Worm (Caenorhabditis elegans): Measurements from ENCODE around the gene clec-184.

Gene clec-184

ce11 chrIV:12451225-12451831, 18.9 kb downstream of the clec-184 start, which contains the start of gene dpy-26:
TSS of gene dpy-26 (minus strand) at chrIV:12451335.
- TF ChIP-seq Y67H2A.10 (GFP tag; conservative IDR thresholded peaks at IDR 0.05) = no peak
- TF ChIP-seq egrh-3 (GFP tag; IDR thresholded peaks at IDR 0.05) = no peak
- TF ChIP-seq hrde-1 (tag; optimal IDR thresholded peaks at IDR 0.05; ENCODE audit: borderline replicate concordance) = no peak
- TF ChIP-seq madf-3 (GFP tag; IDR thresholded peaks at IDR 0.05) = no peak
- no peak for TF ChIP-seq T07F8.4 (tag; optimal IDR thresholded peaks at IDR 0.05)
- no peak for TF ChIP-seq nfya-2 (GFP tag; IDR thresholded peaks at IDR 0.05)
- TF ChIP-seq F23B12.7 (tag; optimal IDR thresholded peaks at IDR 0.05; ENCODE audit: insufficient read depth) = no peak
- no peak for TF ChIP-seq egl-18 (GFP tag; IDR thresholded peaks at IDR 0.05)
- TF ChIP-seq aptf-2 (GFP tag; conservative IDR thresholded peaks at IDR 0.05) = no peak
- TF ChIP-seq F55B11.4 (tag; optimal IDR thresholded peaks at IDR 0.05; ENCODE audit: borderline replicate concordance, insufficient read depth) = no peak
- no peak for TF ChIP-seq rcor-1 (GFP tag; IDR thresholded peaks at IDR 0.05)
- no peak for TF ChIP-seq aptf-3 (GFP tag; IDR thresholded peaks at IDR 0.05)
- TF ChIP-seq him-1 (tag; optimal IDR thresholded peaks at IDR 0.05) = no peak
- TF ChIP-seq F22D6.2 (tag; optimal IDR thresholded peaks at IDR 0.05) = no peak
- TF ChIP-seq ztf-28 (GFP tag; IDR thresholded peaks at IDR 0.05) = no peak
- no peak for TF ChIP-seq Y79H2A.3 (GFP tag; conservative IDR thresholded peaks at IDR 0.05)
- TF ChIP-seq Y53F4B.3 (GFP tag; IDR thresholded peaks at IDR 0.05) = no peak
- TF ChIP-seq madf-10 (tag; optimal IDR thresholded peaks at IDR 0.05) = no peak
- TF ChIP-seq nhr-90 (tag; optimal IDR thresholded peaks at IDR 0.05) = no peak
- TF ChIP-seq mes-4 (tag; optimal IDR thresholded peaks at IDR 0.05) = no peak
- TF ChIP-seq C17E4.6 (GFP tag; IDR thresholded peaks at IDR 0.05) = no peak
- no peak for TF ChIP-seq pha-4 (tag; optimal IDR thresholded peaks at IDR 0.05)
- no peak for TF ChIP-seq attf-6 (GFP tag; IDR thresholded peaks at IDR 0.05)
- no peak for TF ChIP-seq nhr-80 (tag; optimal IDR thresholded peaks at IDR 0.05)
- no peak for TF ChIP-seq mel-28 (tag; optimal IDR thresholded peaks at IDR 0.05; ENCODE audit: borderline replicate concordance)
- TF ChIP-seq ekl-4 (GFP tag; IDR thresholded peaks at IDR 0.05) = 0 out of 2 replicates have a peak, but pooled peaks have one; percentile 47
- no peak for TF ChIP-seq let-607 (tag; optimal IDR thresholded peaks at IDR 0.05)
- TF ChIP-seq ceh-91 (GFP tag; IDR thresholded peaks at IDR 0.05) = no peak
- TF ChIP-seq hmg-1.2 (GFP tag; IDR thresholded peaks at IDR 0.05) = peak; percentile 48; the same call in 1 of the 2 replicates
- TF ChIP-seq chd-7 (tag; optimal IDR thresholded peaks at IDR 0.05) = no peak
- no peak for TF ChIP-seq F37B4.10 (GFP tag; IDR thresholded peaks at IDR 0.05)
- no peak for TF ChIP-seq K11D2.4 (GFP tag; IDR thresholded peaks at IDR 0.05)
- no peak for TF ChIP-seq attf-5 (GFP tag; optimal IDR thresholded peaks at IDR 0.05)
- no peak for TF ChIP-seq lsy-27 (tag; optimal IDR thresholded peaks at IDR 0.05; ENCODE audit: borderline replicate concordance, insufficient read depth)
- no peak for TF ChIP-seq nhr-27 (tag; optimal IDR thresholded peaks at IDR 0.05)
- TF ChIP-seq hlh-26 (GFP tag; conservative IDR thresholded peaks at IDR 0.05) = no peak
- no peak for TF ChIP-seq fkh-3 (tag; optimal IDR thresholded peaks at IDR 0.05)
- no peak for TF ChIP-seq B0035.1 (tag; optimal IDR thresholded peaks at IDR 0.05)
- TF ChIP-seq efl-1 (GFP tag; optimal IDR thresholded peaks at IDR 0.05) = peak; percentile 54
- no peak for TF ChIP-seq akir-1 (GFP tag; optimal IDR thresholded peaks at IDR 0.05)
- TF ChIP-seq lag-1 (GFP tag; IDR thresholded peaks at IDR 0.05) = no peak
- no peak for TF ChIP-seq hlh-12 (tag; optimal IDR thresholded peaks at IDR 0.05)
- no peak for TF ChIP-seq Y56A3A.18 (GFP tag; IDR thresholded peaks at IDR 0.05)
- peak; percentile 49 for TF ChIP-seq madf-6 (GFP tag; IDR thresholded peaks at IDR 0.05)
- TF ChIP-seq bed-1 (GFP tag; IDR thresholded peaks at IDR 0.05) = no peak
- no peak for TF ChIP-seq nhr-179 (tag; optimal IDR thresholded peaks at IDR 0.05)
- TF ChIP-seq ztf-3 (GFP tag; optimal IDR thresholded peaks at IDR 0.05) = no peak
- no peak for TF ChIP-seq rec-8 (tag; optimal IDR thresholded peaks at IDR 0.05)

Data from whole organism, young adult.